Worm (Caenorhabditis elegans) whole organism, late embryonic: ENCODE data around the gene C08E3.1.

Experiments used
- C08G9.2 ChIP-seq: sonication (generic microtip); optimal IDR thresholded peaks from 2 replicates; lab custom pipeline; 2016; ENCODE audit warnings: mild to moderate bottlenecking, missing genetic modification characterization, moderate library complexity, missing compliant biosample characterization
- C38D4.7 ChIP-seq: fragments of 200-800 bp; sonication (Bioruptor generic); optimal IDR thresholded peaks from 2 replicates; lab custom pipeline; 2018; ENCODE audit warnings: mild to moderate bottlenecking, missing genetic modification characterization, moderate library complexity, missing compliant biosample characterization
- K02D7.2 ChIP-seq: sonication (generic microtip); optimal IDR thresholded peaks from 2 replicates; lab custom pipeline; 2017; ENCODE audit warnings: mild to moderate bottlenecking, missing genetic modification characterization, missing compliant biosample characterization
- K09A11.1 ChIP-seq: sonication (generic microtip); optimal IDR thresholded peaks from 2 replicates; lab custom pipeline; 2017; ENCODE audit warnings: antibody characterized with exemption, mild to moderate bottlenecking, missing genetic modification characterization, missing compliant biosample characterization; ENCODE audit not compliant: insufficient read depth
- ama-1 ChIP-seq: fragments of 150-350 bp; optimal IDR thresholded peaks from 2 replicates; lab custom pipeline; 2014
- ceh-14 ChIP-seq: sonication (generic microtip); optimal IDR thresholded peaks from 2 replicates; lab custom pipeline; 2016; ENCODE audit warnings: missing genotype, missing genetic modification characterization, missing compliant biosample characterization
- ceh-18 ChIP-seq: sonication (generic microtip); optimal IDR thresholded peaks from 2 replicates; lab custom pipeline; 2016; ENCODE audit warnings: missing genetic modification characterization, missing compliant biosample characterization
- ceh-19 ChIP-seq: fragments of 200-800 bp; sonication (Bioruptor generic); optimal IDR thresholded peaks from 2 replicates; lab custom pipeline; 2018; ENCODE audit warnings: mild to moderate bottlenecking, missing genetic modification characterization, missing compliant biosample characterization
- ceh-2 ChIP-seq: sonication (generic microtip); optimal IDR thresholded peaks from 2 replicates; lab custom pipeline; 2016; ENCODE audit warnings: missing genotype, missing genetic modification characterization, missing compliant biosample characterization
- ceh-24 ChIP-seq: sonication (generic microtip); optimal IDR thresholded peaks from 2 replicates; lab custom pipeline; 2016; ENCODE audit warnings: mild to moderate bottlenecking, missing genetic modification characterization, missing compliant biosample characterization
- ceh-30 ChIP-seq: fragments of 150-350 bp; optimal IDR thresholded peaks from 2 replicates; lab custom pipeline; 2014; ENCODE audit warnings: missing biosample characterization, missing genetic modification characterization
- ceh-31 ChIP-seq: sonication (generic microtip); optimal IDR thresholded peaks from 2 replicates; lab custom pipeline; 2016; ENCODE audit warnings: missing genetic modification characterization, missing compliant biosample characterization
- ceh-34 ChIP-seq: sonication (generic microtip); optimal IDR thresholded peaks from 2 replicates; lab custom pipeline; 2016; ENCODE audit warnings: mild to moderate bottlenecking, missing genetic modification characterization, missing compliant biosample characterization
- ceh-45 ChIP-seq: fragments of 200-800 bp; sonication (Bioruptor generic); IDR thresholded peaks from 2 replicates; pipeline ENCODE4 v1.3.6; 2022; ENCODE audit warnings: missing genetic modification reagents, missing genetic modification characterization, missing compliant biosample characterization
- ceh-48 ChIP-seq: sonication (generic microtip); optimal IDR thresholded peaks from 2 replicates; lab custom pipeline; 2016; ENCODE audit warnings: missing genetic modification characterization, inconsistent platforms, missing compliant biosample characterization
- ceh-6 ChIP-seq: fragments of 200-800 bp; sonication (Bioruptor generic); optimal IDR thresholded peaks from 2 replicates; lab custom pipeline; 2018; ENCODE audit warnings: mild to moderate bottlenecking, missing genetic modification characterization, missing compliant biosample characterization
- dmd-4 ChIP-seq: sonication (generic microtip); optimal IDR thresholded peaks from 2 replicates; lab custom pipeline; 2016; ENCODE audit warnings: borderline replicate concordance, missing genetic modification characterization, missing compliant biosample characterization
- ets-4 ChIP-seq: sonication (generic microtip); optimal IDR thresholded peaks from 2 replicates; lab custom pipeline; 2016; ENCODE audit warnings: missing genetic modification characterization, missing compliant biosample characterization
- eyg-1 ChIP-seq: sonication (generic microtip); optimal IDR thresholded peaks from 2 replicates; lab custom pipeline; 2016; ENCODE audit warnings: missing genotype, missing genetic modification characterization, missing compliant biosample characterization
- fax-1 ChIP-seq: sonication (generic microtip); optimal IDR thresholded peaks from 2 replicates; lab custom pipeline; 2016; ENCODE audit warnings: missing genotype, missing genetic modification characterization, missing compliant biosample characterization
- fkh-6 ChIP-seq: sonication (generic microtip); optimal IDR thresholded peaks from 2 replicates; lab custom pipeline; 2016; ENCODE audit warnings: missing genetic modification characterization, missing compliant biosample characterization
- gmeb-2 ChIP-seq: sonication (generic microtip); optimal IDR thresholded peaks from 2 replicates; lab custom pipeline; 2016; ENCODE audit warnings: missing genetic modification characterization, inconsistent platforms, missing compliant biosample characterization
- hlh-15 ChIP-seq: sonication (generic microtip); optimal IDR thresholded peaks from 2 replicates; lab custom pipeline; 2016; ENCODE audit warnings: missing genetic modification characterization, missing compliant biosample characterization
- hlh-30 ChIP-seq: sonication (generic microtip); optimal IDR thresholded peaks from 2 replicates; lab custom pipeline; 2017; ENCODE audit warnings: antibody characterized with exemption, missing genetic modification characterization, missing compliant biosample characterization; ENCODE audit not compliant: insufficient read depth
- lim-6 ChIP-seq: sonication (generic microtip); optimal IDR thresholded peaks from 2 replicates; lab custom pipeline; 2016; ENCODE audit warnings: missing genetic modification characterization, missing compliant biosample characterization
- madf-2 ChIP-seq: sonication (generic microtip); optimal IDR thresholded peaks from 2 replicates; lab custom pipeline; 2017; ENCODE audit warnings: missing genetic modification characterization, missing compliant biosample characterization
- mec-3 ChIP-seq: sonication (generic microtip); optimal IDR thresholded peaks from 2 replicates; lab custom pipeline; 2016; ENCODE audit warnings: borderline replicate concordance, missing genetic modification characterization, missing compliant biosample characterization
- nfya-1 ChIP-seq: sonication (generic microtip); optimal IDR thresholded peaks from 2 replicates; lab custom pipeline; 2017; ENCODE audit warnings: missing genetic modification characterization, mild to moderate bottlenecking, missing compliant biosample characterization, antibody characterized with exemption, moderate library complexity
- nhr-11 ChIP-seq: fragments of 150-350 bp; optimal IDR thresholded peaks from 2 replicates; lab custom pipeline; 2014; ENCODE audit warnings: missing biosample characterization, missing genetic modification characterization
- nhr-232 ChIP-seq: sonication (generic microtip); optimal IDR thresholded peaks from 2 replicates; lab custom pipeline; 2016; ENCODE audit warnings: missing genetic modification characterization, missing compliant biosample characterization
- pag-3 ChIP-seq: sonication (generic microtip); optimal IDR thresholded peaks from 2 replicates; lab custom pipeline; 2016; ENCODE audit warnings: missing compliant biosample characterization, missing genetic modification characterization, borderline replicate concordance
- pat-9 ChIP-seq: fragments of 200-800 bp; sonication (Bioruptor generic); optimal IDR thresholded peaks from 2 replicates; lab custom pipeline; 2018; ENCODE audit warnings: mild to moderate bottlenecking, missing genetic modification characterization, moderate library complexity, missing compliant biosample characterization
- ref-2 ChIP-seq: sonication (generic microtip); optimal IDR thresholded peaks from 2 replicates; lab custom pipeline; 2016; ENCODE audit warnings: missing genetic modification characterization, missing compliant biosample characterization
- rnt-1 ChIP-seq: sonication (generic microtip); optimal IDR thresholded peaks from 2 replicates; lab custom pipeline; 2016; ENCODE audit warnings: missing genetic modification characterization, missing compliant biosample characterization
- sox-2 ChIP-seq: fragments of 200-800 bp; sonication (Bioruptor generic); IDR thresholded peaks from 2 replicates; pipeline ENCODE4 v1.3.6; 2022; ENCODE audit warnings: missing genetic modification reagents, missing genetic modification characterization, missing compliant biosample characterization
- ttx-3 ChIP-seq: sonication (generic microtip); optimal IDR thresholded peaks from 2 replicates; lab custom pipeline; 2016; ENCODE audit warnings: missing genetic modification reagents, missing genetic modification characterization, missing compliant biosample characterization
- unc-3 ChIP-seq, 2 experiments: fragments of 200-800 bp in 1 of 2; sonication (Bioruptor generic) in 1 of 2; sonication (generic microtip) in 1 of 2; conservative IDR thresholded peaks in 1 of 2; optimal IDR thresholded peaks in 1 of 2; 2 replicates each; pipeline versions ENCODE4 v1.3.6 to Lab custom; 2016 to 2022; ENCODE audit warnings: missing compliant biosample characterization in 2 of 2, missing genetic modification characterization in 2 of 2, missing genetic modification reagents in 1 of 2
- unc-55 ChIP-seq: sonication (generic microtip); optimal IDR thresholded peaks from 2 replicates; lab custom pipeline; 2017; ENCODE audit warnings: missing biosample characterization, missing genetic modification reagents, missing genetic modification characterization
- unc-86 ChIP-seq: sonication (generic microtip); optimal IDR thresholded peaks from 2 replicates; lab custom pipeline; 2016; ENCODE audit warnings: missing genetic modification characterization, missing compliant biosample characterization
- zip-5 ChIP-seq: sonication (generic microtip); optimal IDR thresholded peaks from 2 replicates; lab custom pipeline; 2016; ENCODE audit warnings: missing genetic modification characterization, missing compliant biosample characterization
- ztf-16 ChIP-seq: sonication (generic microtip); optimal IDR thresholded peaks from 2 replicates; lab custom pipeline; 2017; ENCODE audit warnings: missing genetic modification characterization, missing compliant biosample characterization

Gene C08E3.1

ce11 chrII:1646199-1646598, 12.6 kb downstream of the C08E3.1 start, which contains the start of gene ZC204.17:
Gene ZC204.17, minus strand, starts transcription at chrII:1646299.
- TF ChIP-seq madf-2 (tag; lab: Kevin White, UChicago): no peak
- TF ChIP-seq nhr-11: no peak
- TF ChIP-seq C08G9.2 (tag; lab: Kevin White, UChicago): no peak
- no peak for TF ChIP-seq ceh-31 (tag; lab: Kevin White, UChicago)
- no peak for TF ChIP-seq hlh-30
- no peak for TF ChIP-seq eyg-1 (tag; lab: Kevin White, UChicago)
- TF ChIP-seq hlh-15 (tag; lab: Kevin White, UChicago): no peak

DNA sequence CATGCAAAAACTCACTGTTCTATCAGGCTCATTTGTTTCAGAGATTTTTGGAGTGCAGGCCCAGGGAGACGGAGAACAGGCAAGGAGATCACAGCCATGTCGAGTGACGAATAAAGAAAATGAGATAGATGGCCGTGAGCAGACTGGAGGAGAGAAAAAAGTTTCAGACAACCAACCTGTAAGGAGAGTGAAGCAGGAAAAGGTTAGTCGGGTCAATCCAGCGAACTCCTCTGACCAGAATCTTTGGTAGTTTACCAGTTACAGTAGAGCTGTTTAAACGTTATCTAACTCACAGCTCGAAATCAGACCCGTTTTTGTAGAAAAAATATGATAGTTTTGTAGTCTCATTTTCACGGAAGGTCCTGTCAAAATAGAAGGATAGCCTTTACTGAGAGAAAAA, 15.2 kb downstream of the C08E3.1 start, which contains the start of gene fbxb-21:
fbxb-21 (minus strand) TSS at position 101 of the 400 bp plus-strand sequence.
- no peak for TF ChIP-seq K02D7.2 (tag; lab: Kevin White, UChicago)
- TF ChIP-seq C08G9.2 (tag; lab: Kevin White, UChicago): no peak
- TF ChIP-seq fkh-6 (tag; lab: Kevin White, UChicago): no peak
- TF ChIP-seq ttx-3 (tag; lab: Kevin White, UChicago): no peak
- TF ChIP-seq ceh-30 (tag; lab: Kevin White, UChicago): no peak
- no peak for TF ChIP-seq lim-6
- no peak for TF ChIP-seq fax-1 (tag; lab: Kevin White, UChicago)
- TF ChIP-seq ceh-6 (GFP tag; lab: Kevin White, UChicago): no peak
- no peak for TF ChIP-seq zip-5
- no peak for TF ChIP-seq dmd-4 (tag; lab: Kevin White, UChicago)
- TF ChIP-seq ceh-19 (GFP tag; lab: Kevin White, UChicago): no peak

DNA sequence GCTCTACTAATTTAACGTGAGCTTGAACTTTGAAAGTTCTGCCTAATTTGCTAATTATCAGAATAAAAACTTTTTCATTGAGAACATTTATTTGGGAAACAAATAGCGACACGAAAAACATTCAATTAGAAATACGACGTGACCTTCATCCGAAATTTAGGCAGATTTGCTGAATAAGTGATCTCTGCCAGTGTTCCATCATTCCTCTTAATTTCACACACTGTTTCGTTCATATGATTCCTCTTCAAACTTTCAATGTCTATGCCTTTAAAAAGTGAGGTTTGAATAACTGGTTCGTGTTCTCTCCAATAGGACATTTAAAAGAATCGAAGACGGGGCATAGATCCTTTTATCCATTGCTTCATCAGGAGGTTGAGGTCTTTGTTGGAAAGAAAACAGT, 16.9 kb downstream of the C08E3.1 start, which contains the start of gene fbxb-20:
fbxb-20 (minus strand) TSS at position 101 of the 400 bp plus-strand sequence.
- TF ChIP-seq rnt-1 (tag; lab: Kevin White, UChicago) (no peak), sox-2 (no peak), pat-9 (tag; lab: Kevin White, UChicago) (no peak), ceh-2 (tag; lab: Kevin White, UChicago) (no peak), ceh-31 (tag; lab: Kevin White, UChicago) (no peak), madf-2 (tag; lab: Kevin White, UChicago) (no peak)

DNA sequence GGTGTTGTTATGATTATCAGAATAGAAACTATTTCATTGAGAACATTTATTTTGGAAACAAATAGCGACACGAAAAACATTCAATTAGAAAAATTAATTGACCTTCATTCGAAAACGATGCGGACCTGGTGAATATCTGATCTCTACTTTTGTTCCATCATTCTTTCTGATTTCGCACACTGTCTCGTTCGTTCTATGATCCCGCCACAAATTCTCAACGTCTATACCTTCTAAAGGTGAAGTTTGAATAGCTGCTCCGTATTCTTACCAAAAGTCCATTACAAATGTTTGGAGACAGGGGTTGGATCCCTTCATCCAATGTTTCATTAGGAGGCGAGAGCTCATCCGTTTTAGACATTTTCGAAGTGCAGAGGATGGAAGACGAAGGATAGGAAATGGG, 18.2 kb downstream of the C08E3.1 start, which contains the start of gene fbxb-16:
fbxb-16 (minus strand) TSS at position 101 of the 400 bp plus-strand sequence.
- TF ChIP-seq K09A11.1 (tag; lab: Kevin White, UChicago) (no peak), mec-3 (tag; lab: Kevin White, UChicago) (no peak), ceh-18 (tag; lab: Kevin White, UChicago) (no peak), ceh-45 (GFP tag; lab: Robert Waterston, UW) (no peak), C38D4.7 (no peak), hlh-15 (tag; lab: Kevin White, UChicago) (no peak), dmd-4 (tag; lab: Kevin White, UChicago) (no peak), nhr-232 (tag; lab: Kevin White, UChicago) (no peak), ceh-2 (tag; lab: Kevin White, UChicago) (no peak)

- no peak for TF ChIP-seq ceh-48 (tag; lab: Kevin White, UChicago)
These were observed 19.8 kb downstream of the C08E3.1 start, which contains the start of gene fbxb-15 for ce11 chrII:1653397-1653796. Gene fbxb-15, minus strand, starts transcription at chrII:1653497.

- no peak for TF ChIP-seq ztf-16
- no peak for TF ChIP-seq lim-6
- no peak for TF ChIP-seq ref-2
- TF ChIP-seq ceh-14 (tag; lab: Kevin White, UChicago): no peak
- TF ChIP-seq ets-4 (tag; lab: Kevin White, UChicago): no peak
- no peak for TF ChIP-seq ceh-24 (tag; lab: Kevin White, UChicago)
- no peak for TF ChIP-seq ceh-48 (tag; lab: Kevin White, UChicago)
- TF ChIP-seq K02D7.2 (tag; lab: Kevin White, UChicago): no peak
- TF ChIP-seq pag-3 (tag; lab: Kevin White, UChicago): no peak
- TF ChIP-seq nfya-1 (tag; lab: Kevin White, UChicago): no peak
- no peak for TF ChIP-seq unc-86
- TF ChIP-seq ceh-34 (tag; lab: Kevin White, UChicago): no peak
- no peak for TF ChIP-seq unc-3 (GFP tag; conservative IDR thresholded peaks at IDR 0.05; lab: Robert Waterston, UW)
- no peak for TF ChIP-seq unc-3 (tag; optimal IDR thresholded peaks at IDR 0.05; lab: Kevin White, UChicago)
- no peak for TF ChIP-seq eyg-1 (tag; lab: Kevin White, UChicago)
- TF ChIP-seq gmeb-2 (tag; lab: Kevin White, UChicago): no peak
- TF ChIP-seq ttx-3 (tag; lab: Kevin White, UChicago): no peak
- TF ChIP-seq unc-55: no peak
- no peak for TF ChIP-seq ama-1 (lab: Kevin White, UChicago)
These were observed 21.3 kb downstream of the C08E3.1 start, which contains the start of gene btb-12 for ce11 chrII:1654917-1655316. Gene btb-12, plus strand, starts transcription at chrII:1655217.
